Fruit fly (Drosophila melanogaster): ENCODE data around the gene MTA1-like.

The MTA1-like gene

DNA sequence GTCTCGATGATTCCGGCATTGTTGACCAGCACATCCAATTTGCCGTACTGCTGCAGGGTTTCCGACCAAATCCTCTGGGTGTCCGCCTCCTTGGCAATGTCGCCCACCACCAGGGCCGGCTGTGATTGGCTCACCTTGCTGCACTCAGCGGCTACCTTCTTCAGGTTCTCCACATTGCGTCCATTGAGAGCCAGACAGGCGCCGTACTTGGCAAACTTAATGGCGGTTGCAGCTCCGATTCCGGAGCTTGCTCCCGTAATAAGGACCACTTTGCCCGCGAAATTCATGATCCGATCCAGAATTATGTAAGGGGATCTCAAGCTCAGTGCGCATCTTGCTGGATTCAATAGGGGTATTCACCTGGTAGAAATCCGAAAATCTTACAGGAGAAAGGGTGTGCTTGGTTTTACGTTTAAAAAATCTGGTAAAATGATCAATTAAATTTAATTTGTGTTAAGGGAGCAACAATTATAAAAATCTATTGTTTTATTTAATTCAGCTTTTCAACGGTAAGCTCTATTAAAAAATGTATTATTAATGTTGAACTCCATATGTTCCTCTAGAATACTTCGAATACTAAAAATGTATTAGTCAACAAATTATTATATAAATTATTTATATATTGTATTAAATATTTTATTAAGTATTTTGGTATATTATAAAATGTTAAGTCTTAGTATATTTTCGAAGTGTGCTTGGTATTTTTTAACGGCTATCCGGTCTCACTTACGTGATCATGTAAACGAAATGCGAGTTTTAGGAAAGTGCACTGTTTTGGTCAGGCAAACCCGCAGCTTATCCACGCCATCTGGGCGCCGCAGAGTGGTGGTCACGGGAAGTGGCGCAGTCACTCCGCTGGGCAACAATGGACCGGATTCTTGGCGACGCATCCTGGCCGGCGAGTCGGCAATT, 11.8 kb downstream of the MTA1-like start, which contains the start of the genes CG31548 and CG12170 (continued):
- TF ChIP-seq p53 (GFP tag; optimal IDR thresholded peaks at IDR 0.05) = no peak
- peak; percentile 62 for TF ChIP-seq CG10267 (tag; optimal IDR thresholded peaks at IDR 0.05)
- peak; percentile 66 for TF ChIP-seq CG11695 (GFP tag; IDR thresholded peaks at IDR 0.05)
- peak; percentile 47 for TF ChIP-seq CoRest (tag; optimal IDR thresholded peaks at IDR 0.05)
- peak; percentile 92 for TF ChIP-seq CG10431 (GFP tag; optimal IDR thresholded peaks at IDR 0.05)
- TF ChIP-seq hkb (optimal IDR thresholded peaks at IDR 0.05) = no peak
- peak; percentile 75 for TF ChIP-seq hkb (GFP tag; IDR thresholded peaks at IDR 0.05)
- TF ChIP-seq chn (GFP tag; optimal IDR thresholded peaks at IDR 0.05) = peak; percentile 28
- no peak for TF ChIP-seq NC2α (GFP tag; optimal IDR thresholded peaks at IDR 0.05)
- no peak for TF ChIP-seq Dfd (GFP tag; optimal IDR thresholded peaks at IDR 0.05)
- TF ChIP-seq Chrac-16 (GFP tag; optimal IDR thresholded peaks at IDR 0.05) = peak; percentile 39
- no peak for TF ChIP-seq cg (GFP tag; optimal IDR thresholded peaks at IDR 0.05)
- TF ChIP-seq CG8290 (GFP tag; optimal IDR thresholded peaks at IDR 0.05) = no peak
- TF ChIP-seq CG8290 (tag; optimal IDR thresholded peaks at IDR 0.05) = no peak
- no peak for TF ChIP-seq Dp (GFP tag; optimal IDR thresholded peaks at IDR 0.05)
- TF ChIP-seq sima (GFP tag; optimal IDR thresholded peaks at IDR 0.05) = no peak
- peak; percentile 62 for TF ChIP-seq CG17829 (tag; optimal IDR thresholded peaks at IDR 0.05)
- no peak for TF ChIP-seq odd (GFP tag; optimal IDR thresholded peaks at IDR 0.05)
- TF ChIP-seq pb (GFP tag; optimal IDR thresholded peaks at IDR 0.05) = no peak
- TF ChIP-seq CG13424 (tag; optimal IDR thresholded peaks at IDR 0.05) = peak; percentile 53
- peak; percentile 50 for TF ChIP-seq gcm (GFP tag; optimal IDR thresholded peaks at IDR 0.05)
- TF ChIP-seq br (optimal IDR thresholded peaks at IDR 0.05) = no peak
- TF ChIP-seq Mrtf (GFP tag; IDR thresholded peaks at IDR 0.05) = 0 out of 3 replicates have a peak, but pooled peaks have one; percentile 4
- peak; percentile 56 for TF ChIP-seq CG12659 (GFP tag; optimal IDR thresholded peaks at IDR 0.05)
- peak; percentile 32 for TF ChIP-seq CG15601 (tag; optimal IDR thresholded peaks at IDR 0.05)
- TF ChIP-seq CG15011 (GFP tag; optimal IDR thresholded peaks at IDR 0.05) = no peak
- TF ChIP-seq phol (tag; optimal IDR thresholded peaks at IDR 0.05) = peak; percentile 60
- TF ChIP-seq Scr (GFP tag; IDR thresholded peaks at IDR 0.05; ENCODE audit: partially characterized antibody) = no peak
- peak; percentile 64 for TF ChIP-seq Six4 (GFP tag; optimal IDR thresholded peaks at IDR 0.05)
- TF ChIP-seq stc (GFP tag; IDR thresholded peaks at IDR 0.05) = 0 out of 2 replicates have a peak, but pooled peaks have one; percentile 16
- no peak for TF ChIP-seq exex (tag; optimal IDR thresholded peaks at IDR 0.05)
- peak in 1 of 2 experiments; percentile 97 for TF ChIP-seq Pdp1 (GFP tag; optimal IDR thresholded peaks at IDR 0.05)
- TF ChIP-seq CG17359 (tag; optimal IDR thresholded peaks at IDR 0.05) = peak; percentile 48
- peak; percentile 33; the same call in 1 of the 3 replicates for TF ChIP-seq so (GFP tag; IDR thresholded peaks at IDR 0.05)
- peak; percentile 50 for TF ChIP-seq esg (GFP tag; conservative IDR thresholded peaks at IDR 0.05)
- TF ChIP-seq sr (GFP tag; IDR thresholded peaks at IDR 0.05) = no peak
- no peak for TF ChIP-seq CG11696 (GFP tag; IDR thresholded peaks at IDR 0.05)
- TF ChIP-seq oc (tag; optimal IDR thresholded peaks at IDR 0.05) = no peak
- TF ChIP-seq YL-1 (GFP tag; optimal IDR thresholded peaks at IDR 0.05) = peak; percentile 15
- peak; percentile 2 for TF ChIP-seq CG9609 (GFP tag; optimal IDR thresholded peaks at IDR 0.05)
- no peak for TF ChIP-seq CG6791 (GFP tag; IDR thresholded peaks at IDR 0.05; ENCODE audit: partially characterized antibody)
- TF ChIP-seq corto (GFP tag; optimal IDR thresholded peaks at IDR 0.05) = no peak
- no peak for TF ChIP-seq CG30431 (GFP tag; optimal IDR thresholded peaks at IDR 0.05)
- peak; percentile 32 for TF ChIP-seq CG13624 (GFP tag; optimal IDR thresholded peaks at IDR 0.05)
- TF ChIP-seq unpg (GFP tag; optimal IDR thresholded peaks at IDR 0.05) = peak; percentile 60
